Worm (Caenorhabditis elegans) whole organism, L2 larva: ENCODE results near the gene sre-26.
"Not testable (repeated sequence)": the region's sequence is repeated elsewhere in the genome, so short reads cannot be mapped to it uniquely, and the experiment has no call there.

Experiments
- F13H6.1 ChIP-seq: sonication (generic microtip); optimal IDR thresholded peaks from 2 replicates; lab custom pipeline; 2016; ENCODE audit warnings: missing genetic modification characterization, missing compliant biosample characterization
- Y55F3AM.14 ChIP-seq: fragments of 200-800 bp; sonication (Bioruptor generic); optimal IDR thresholded peaks from 2 replicates; lab custom pipeline; 2018; ENCODE audit warnings: mild to moderate bottlenecking, missing genetic modification characterization, missing compliant biosample characterization
- alr-1 ChIP-seq: fragments of 150-350 bp; optimal IDR thresholded peaks from 2 replicates; lab custom pipeline; 2014; ENCODE audit warnings: missing biosample characterization, missing genetic modification characterization
- aly-2 ChIP-seq: fragments of 150-350 bp; optimal IDR thresholded peaks from 2 replicates; lab custom pipeline; 2014; ENCODE audit warnings: missing biosample characterization, missing genetic modification characterization
- ceh-82 ChIP-seq: fragments of 150-350 bp; optimal IDR thresholded peaks from 2 replicates; lab custom pipeline; 2014; ENCODE audit warnings: missing biosample characterization, missing genetic modification characterization
- crh-2 ChIP-seq: sonication (generic microtip); optimal IDR thresholded peaks from 2 replicates; lab custom pipeline; 2017; ENCODE audit warnings: missing biosample characterization, missing genetic modification characterization
- dmd-4 ChIP-seq: sonication (generic microtip); optimal IDR thresholded peaks from 2 replicates; lab custom pipeline; 2017; ENCODE audit warnings: missing biosample characterization, missing genetic modification characterization
- egl-27 ChIP-seq: sonication (generic microtip); optimal IDR thresholded peaks from 3 replicates; lab custom pipeline; 2017; ENCODE audit warnings: missing biosample characterization, missing genetic modification reagents, missing genetic modification characterization
- elt-3 ChIP-seq: sonication (generic microtip); optimal IDR thresholded peaks from 2 replicates; lab custom pipeline; 2017; ENCODE audit warnings: missing biosample characterization, missing genetic modification characterization
- fos-1 ChIP-seq: fragments of 150-350 bp; optimal IDR thresholded peaks from 2 replicates; lab custom pipeline; 2014; ENCODE audit warnings: missing biosample characterization, missing genetic modification characterization
- gmeb-1 ChIP-seq: fragments of 150-350 bp; optimal IDR thresholded peaks from 2 replicates; lab custom pipeline; 2014; ENCODE audit warnings: missing biosample characterization, missing genetic modification characterization
- lin-11 ChIP-seq: fragments of 150-350 bp; sonication (generic microtip); optimal IDR thresholded peaks from 2 replicates; lab custom pipeline; 2014; ENCODE audit warnings: missing biosample characterization, missing genetic modification characterization, inconsistent platforms, mixed read lengths
- lsy-2 ChIP-seq, 2 experiments: fragments of 150-350 bp in 1 of 2; sonication (generic microtip) in 1 of 2; optimal IDR thresholded peaks; 2 replicates each; lab custom pipeline; 2014 to 2017; ENCODE audit warnings: missing biosample characterization in 2 of 2, missing genetic modification characterization in 2 of 2
- mbf-1 ChIP-seq: sonication (generic microtip); optimal IDR thresholded peaks from 2 replicates; lab custom pipeline; 2017; ENCODE audit warnings: missing biosample characterization, missing genetic modification characterization
- mdl-1 ChIP-seq, 2 experiments: fragments of 150-350 bp in 1 of 2; sonication (generic microtip) in 1 of 2; optimal IDR thresholded peaks; 2 replicates each; lab custom pipeline; 2017; ENCODE audit warnings: missing biosample characterization in 2 of 2, missing genetic modification characterization in 2 of 2
- nhr-10 ChIP-seq: sonication (generic microtip); optimal IDR thresholded peaks from 2 replicates; lab custom pipeline; 2017; ENCODE audit warnings: missing biosample characterization, missing genetic modification characterization
- nhr-11 ChIP-seq: fragments of 150-350 bp; optimal IDR thresholded peaks from 2 replicates; lab custom pipeline; 2014; ENCODE audit warnings: missing biosample characterization, missing genetic modification characterization
- nhr-21 ChIP-seq: fragments of 150-350 bp; optimal IDR thresholded peaks from 2 replicates; lab custom pipeline; 2014; ENCODE audit warnings: missing biosample characterization, missing genetic modification characterization
- nhr-237 ChIP-seq: fragments of 150-350 bp; optimal IDR thresholded peaks from 2 replicates; lab custom pipeline; 2014; ENCODE audit warnings: missing biosample characterization, missing genetic modification characterization
- nhr-25 ChIP-seq: fragments of 150-350 bp; sonication (generic microtip); optimal IDR thresholded peaks from 3 replicates; lab custom pipeline; 2014; ENCODE audit warnings: missing biosample characterization, missing genetic modification characterization
- nhr-6 ChIP-seq: fragments of 150-350 bp; optimal IDR thresholded peaks from 2 replicates; lab custom pipeline; 2014; ENCODE audit warnings: missing biosample characterization, missing genetic modification characterization
- peb-1 ChIP-seq: fragments of 150-350 bp; optimal IDR thresholded peaks from 2 replicates; lab custom pipeline; 2014; ENCODE audit warnings: missing biosample characterization, missing genetic modification characterization
- skn-1 ChIP-seq: sonication (generic microtip); optimal IDR thresholded peaks from 2 replicates; lab custom pipeline; 2017; ENCODE audit warnings: missing biosample characterization, missing genetic modification characterization
- sma-3 ChIP-seq: sonication (generic microtip); optimal IDR thresholded peaks from 2 replicates; lab custom pipeline; 2016; ENCODE audit warnings: missing genetic modification reagents, missing genetic modification characterization, missing compliant biosample characterization
- unc-62 ChIP-seq: fragments of 150-350 bp; optimal IDR thresholded peaks from 2 replicates; lab custom pipeline; 2014; ENCODE audit warnings: missing biosample characterization, missing genetic modification reagents, missing genetic modification characterization
- zag-1 ChIP-seq: fragments of 150-350 bp; optimal IDR thresholded peaks from 2 replicates; lab custom pipeline; 2014; ENCODE audit warnings: missing biosample characterization, missing genetic modification characterization
- ztf-1 ChIP-seq: fragments of 200-800 bp; sonication (Bioruptor generic); conservative IDR thresholded peaks from 2 replicates; pipeline ENCODE4 v1.3.6; 2022; ENCODE audit warnings: missing genetic modification characterization, missing compliant biosample characterization
- ztf-11 ChIP-seq: sonication (generic microtip); optimal IDR thresholded peaks from 2 replicates; lab custom pipeline; 2017; ENCODE audit warnings: missing biosample characterization, missing genetic modification characterization
- ztf-4 ChIP-seq: fragments of 150-350 bp; optimal IDR thresholded peaks from 2 replicates; lab custom pipeline; 2014; ENCODE audit warnings: missing biosample characterization, missing genetic modification characterization

sre-26 gene

DNA sequence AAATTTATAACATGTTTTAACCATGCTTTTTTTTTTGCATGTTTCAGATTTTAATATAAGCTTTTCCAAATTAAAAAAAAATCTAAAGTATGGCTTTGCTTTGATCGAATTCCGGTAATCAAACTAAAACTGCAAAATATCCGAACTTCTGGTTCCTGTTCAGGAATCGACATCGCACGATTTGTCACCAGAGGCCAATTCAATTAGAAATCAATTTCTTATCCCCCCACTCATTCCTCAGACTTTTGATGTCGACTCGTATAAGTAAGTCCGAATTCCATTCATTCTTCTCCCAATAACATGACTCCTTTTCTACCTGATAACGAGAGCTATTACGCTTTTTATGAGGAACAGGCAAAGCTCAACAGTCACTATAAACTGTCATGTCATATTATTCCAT lies 27.9 kb upstream of the sre-26 start, which contains the start of gene srh-27:
TSS of gene srh-27 (plus strand) at position 301 of the 400 bp plus-strand sequence.
- no peak for TF ChIP-seq fos-1 (tag; lab: Kevin White, UChicago)
- TF ChIP-seq nhr-237 = no peak
- no peak for TF ChIP-seq mdl-1 (tag; optimal IDR thresholded peaks at IDR 0.05; lab: Kevin White, UChicago)
- no peak for TF ChIP-seq nhr-11 (tag; lab: Kevin White, UChicago)
- TF ChIP-seq sma-3 (GFP tag; lab: Kevin White, UChicago) = no peak
- no peak for TF ChIP-seq unc-62 (GFP tag; lab: Kevin White, UChicago)
- no peak for TF ChIP-seq ceh-82 (tag; lab: Kevin White, UChicago)
- TF ChIP-seq mbf-1 (tag; lab: Kevin White, UChicago) = no peak
- no peak for TF ChIP-seq Y55F3AM.14
- no peak for TF ChIP-seq elt-3
- no peak for TF ChIP-seq ztf-1 (GFP tag; lab: Robert Waterston, UW)
- TF ChIP-seq nhr-21 (tag; lab: Kevin White, UChicago) = no peak
- TF ChIP-seq peb-1 (tag; lab: Kevin White, UChicago) = no peak
- TF ChIP-seq lsy-2 (tag; optimal IDR thresholded peaks at IDR 0.05; lab: Kevin White, UChicago) = no peak
- no peak for TF ChIP-seq F13H6.1 (tag; lab: Kevin White, UChicago)
- no peak for TF ChIP-seq zag-1
- no peak for TF ChIP-seq crh-2 (tag; lab: Kevin White, UChicago)
- TF ChIP-seq gmeb-1 (tag; lab: Kevin White, UChicago) = no peak
- no peak for TF ChIP-seq nhr-10 (tag; lab: Kevin White, UChicago)
- no peak for TF ChIP-seq ztf-11 (tag; lab: Kevin White, UChicago)

DNA sequence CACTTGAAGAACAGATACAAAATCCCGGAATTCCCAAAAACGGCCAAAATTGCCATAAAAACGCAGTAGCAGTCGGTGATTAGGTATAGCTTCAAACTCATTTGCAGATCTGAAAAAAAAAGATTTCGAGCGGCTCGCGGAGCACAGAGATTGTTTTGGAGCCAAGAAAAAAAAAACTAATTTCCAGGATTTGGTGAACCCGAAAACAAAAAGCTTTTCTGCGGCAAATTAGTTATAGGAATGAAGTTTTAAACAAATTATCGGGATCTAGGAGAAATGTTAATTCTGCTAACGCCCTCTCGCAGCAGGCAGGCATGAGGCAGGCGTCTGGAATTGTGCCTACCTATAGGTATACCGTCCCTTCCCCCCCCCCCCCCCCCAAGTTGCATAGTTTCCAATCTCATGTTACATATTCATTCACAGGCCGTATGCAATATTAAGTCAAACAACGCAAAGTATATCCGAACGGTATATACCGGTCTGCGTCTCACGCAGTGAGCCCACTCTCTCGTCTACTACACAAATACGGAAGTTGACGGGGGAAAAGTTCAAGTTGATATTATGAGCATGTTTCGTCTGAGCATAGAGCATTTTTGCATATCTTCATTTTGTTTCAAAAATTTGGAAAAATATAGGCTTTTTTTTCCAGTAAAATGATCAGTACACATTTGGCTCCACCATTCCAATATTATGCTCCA lies 24.4 kb upstream of the sre-26 start, which contains the start of the genes W05H5.1 and pitr-6:
TSS of gene W05H5.1 (minus strand) at position 101 of the 698 bp plus-strand sequence.
TSS of gene pitr-6 (plus strand) at position 648 of the 698 bp plus-strand sequence.
- TF ChIP-seq sma-3 (GFP tag; lab: Kevin White, UChicago) = no peak
- no peak for TF ChIP-seq nhr-25 (tag; lab: Kevin White, UChicago)
- no peak for TF ChIP-seq alr-1 (tag; lab: Kevin White, UChicago)
- TF ChIP-seq skn-1 = no peak
- no peak for TF ChIP-seq egl-27 (tag; lab: Kevin White, UChicago)
- TF ChIP-seq elt-3 = no peak
- TF ChIP-seq fos-1 (tag; lab: Kevin White, UChicago) = no peak

ce11 chrII:12441164-12441563 lies 20.8 kb upstream of the sre-26 start, which contains the start of gene Y57A10C.10:
Gene Y57A10C.10 (minus strand): TSS chrII:12441264.
- not testable (repeated sequence) for TF ChIP-seq nhr-6, lin-11, ztf-4 (tag; lab: Kevin White, UChicago)

- no peak for TF ChIP-seq aly-2 (tag; lab: Kevin White, UChicago)
These were observed 18.1 kb upstream of the sre-26 start, which contains the start of gene Y57A10C.9 for ce11 chrII:12438441-12438840. Gene Y57A10C.9 (minus strand): TSS chrII:12438541.

- TF ChIP-seq fos-1 (tag; lab: Kevin White, UChicago) (no peak), ztf-11 (tag; lab: Kevin White, UChicago) (no peak), mbf-1 (tag; lab: Kevin White, UChicago) (no peak), nhr-25 (tag; lab: Kevin White, UChicago) (no peak), unc-62 (GFP tag; lab: Kevin White, UChicago) (no peak)
These were observed 16.3 kb upstream of the sre-26 start for ce11 chrII:12436717-12437116.

- no peak for TF ChIP-seq ceh-82 (tag; lab: Kevin White, UChicago)
- no peak for TF ChIP-seq dmd-4
- TF ChIP-seq egl-27 (tag; lab: Kevin White, UChicago) = no peak
These were observed 15.0 kb upstream of the sre-26 start for ce11 chrII:12435202-12435872.
